Worm (Caenorhabditis elegans) whole organism, late embryonic: Measurements from ENCODE around the gene Y43F8B.20.
"Not testable (repeated sequence)": the region's sequence is repeated elsewhere in the genome, so short reads cannot be mapped to it uniquely, and the experiment has no call there.

Experiments used
- T23F11.4 ChIP-seq: fragments of 200-800 bp; sonication (Bioruptor generic); optimal IDR thresholded peaks from 2 replicates; lab custom pipeline; 2018; ENCODE audit warnings: mild to moderate bottlenecking, missing genetic modification characterization, missing compliant biosample characterization
- ama-1 ChIP-seq: fragments of 150-350 bp; optimal IDR thresholded peaks from 2 replicates; lab custom pipeline; 2014
- ceh-48 ChIP-seq: sonication (generic microtip); optimal IDR thresholded peaks from 2 replicates; lab custom pipeline; 2016; ENCODE audit warnings: missing genetic modification characterization, inconsistent platforms, missing compliant biosample characterization
- dmd-4 ChIP-seq: sonication (generic microtip); optimal IDR thresholded peaks from 2 replicates; lab custom pipeline; 2016; ENCODE audit warnings: borderline replicate concordance, missing genetic modification characterization, missing compliant biosample characterization
- dve-1 ChIP-seq: sonication (generic microtip); optimal IDR thresholded peaks from 2 replicates; lab custom pipeline; 2017; ENCODE audit warnings: antibody characterized with exemption, mild to moderate bottlenecking, missing genetic modification characterization, missing compliant biosample characterization
- hlh-8 ChIP-seq: sonication (generic microtip); optimal IDR thresholded peaks from 2 replicates; lab custom pipeline; 2016; ENCODE audit warnings: missing genotype, missing genetic modification characterization, missing compliant biosample characterization
- nfya-1 ChIP-seq: sonication (generic microtip); optimal IDR thresholded peaks from 2 replicates; lab custom pipeline; 2017; ENCODE audit warnings: missing genetic modification characterization, mild to moderate bottlenecking, missing compliant biosample characterization, antibody characterized with exemption, moderate library complexity
- nhr-11 ChIP-seq: fragments of 150-350 bp; optimal IDR thresholded peaks from 2 replicates; lab custom pipeline; 2014; ENCODE audit warnings: missing biosample characterization, missing genetic modification characterization
- pax-1 ChIP-seq: fragments of 150-350 bp; optimal IDR thresholded peaks from 2 replicates; lab custom pipeline; 2014; ENCODE audit warnings: missing biosample characterization, missing genetic modification characterization
- pha-4 ChIP-seq: fragments of 150-350 bp; optimal IDR thresholded peaks from 2 replicates; lab custom pipeline; 2018; ENCODE audit warnings: missing biosample characterization, missing genetic modification reagents, missing genetic modification characterization
- unc-55 ChIP-seq: sonication (generic microtip); optimal IDR thresholded peaks from 2 replicates; lab custom pipeline; 2017; ENCODE audit warnings: missing biosample characterization, missing genetic modification reagents, missing genetic modification characterization

DNA sequence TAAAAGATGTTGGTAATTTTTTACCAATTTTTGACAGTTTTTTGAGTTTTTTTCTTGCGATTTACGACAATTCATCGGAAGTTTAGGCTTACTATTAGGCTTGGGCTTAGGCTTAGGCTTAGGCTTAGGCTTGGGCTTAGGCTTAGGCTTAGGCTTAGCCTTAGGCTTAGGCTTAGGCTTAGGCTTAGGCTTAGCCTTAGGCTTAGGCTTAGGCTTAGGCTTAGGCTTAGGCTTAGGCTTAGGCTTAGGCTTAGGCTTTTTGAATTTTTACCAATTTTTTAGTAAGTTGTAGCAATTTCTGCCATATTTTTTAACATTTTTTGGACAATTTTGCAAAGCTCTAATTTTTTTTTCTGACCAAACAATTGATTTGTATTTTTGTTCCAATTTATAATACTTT is 21.1 kb downstream of the Y43F8B.20 start:
- TF ChIP-seq nfya-1 (tag; lab: Kevin White, UChicago); hlh-8 (tag; lab: Kevin White, UChicago); ceh-48 (tag; lab: Kevin White, UChicago); pha-4 (tag; lab: Kevin White, UChicago); nhr-11 (tag; lab: Kevin White, UChicago); pax-1 (tag; lab: Kevin White, UChicago); ama-1 (lab: Kevin White, UChicago); dmd-4 (tag; lab: Kevin White, UChicago); unc-55 (GFP tag; lab: Kevin White, UChicago); T23F11.4 (GFP tag; lab: Kevin White, UChicago): not testable (repeated sequence)
- peak; percentile 61 for TF ChIP-seq dve-1 (tag; lab: Kevin White, UChicago)
